Worm (Caenorhabditis elegans) whole organism, L2 larva: ENCODE measurements around the gene chil-23.

ENCODE experiments used
- F13H6.1 ChIP-seq: sonication (generic microtip); optimal IDR thresholded peaks from 2 replicates; lab custom pipeline; 2016; ENCODE audit warnings: missing genetic modification characterization, missing compliant biosample characterization
- ceh-82 ChIP-seq: fragments of 150-350 bp; optimal IDR thresholded peaks from 2 replicates; lab custom pipeline; 2014; ENCODE audit warnings: missing biosample characterization, missing genetic modification characterization
- crh-2 ChIP-seq: sonication (generic microtip); optimal IDR thresholded peaks from 2 replicates; lab custom pipeline; 2017; ENCODE audit warnings: missing biosample characterization, missing genetic modification characterization
- gmeb-1 ChIP-seq: fragments of 150-350 bp; optimal IDR thresholded peaks from 2 replicates; lab custom pipeline; 2014; ENCODE audit warnings: missing biosample characterization, missing genetic modification characterization
- unc-62 ChIP-seq: fragments of 150-350 bp; optimal IDR thresholded peaks from 2 replicates; lab custom pipeline; 2014; ENCODE audit warnings: missing biosample characterization, missing genetic modification reagents, missing genetic modification characterization

- TF ChIP-seq unc-62 (GFP tag; lab: Kevin White, UChicago) (no peak), gmeb-1 (tag; lab: Kevin White, UChicago) (no peak), F13H6.1 (no peak), crh-2 (no peak), ceh-82 (tag; lab: Kevin White, UChicago) (no peak)
These were observed 50.3 kb downstream of the chil-23 start, which contains the start of the genes M176.4 and M176.16 for ce11 chrII:9418065-9418567.
